Worm (Caenorhabditis elegans): Measurements from ENCODE around the gene C28C12.1.

Gene C28C12.1

ce11 chrIV:8506034-8506433 is 4.6 kb downstream of the C28C12.1 start:
- TF ChIP-seq ceh-88 (GFP tag; IDR thresholded peaks at IDR 0.05) (no peak), unc-98 (GFP tag; IDR thresholded peaks at IDR 0.05) (no peak), hlh-17 (GFP tag; optimal IDR thresholded peaks at IDR 0.05; ENCODE audit: borderline replicate concordance) (no peak), pax-3 (tag; optimal IDR thresholded peaks at IDR 0.05) (no peak), ztf-4 (tag; optimal IDR thresholded peaks at IDR 0.05) (no peak), C04F5.9 (tag; optimal IDR thresholded peaks at IDR 0.05) (no peak), Y116A8C.19 (tag; optimal IDR thresholded peaks at IDR 0.05; ENCODE audit: borderline replicate concordance) (no peak), lin-13 (GFP tag; optimal IDR thresholded peaks at IDR 0.05) (no peak), ceh-63 (GFP tag; optimal IDR thresholded peaks at IDR 0.05) (no peak), rnt-1 (tag; optimal IDR thresholded peaks at IDR 0.05) (no peak), efl-1 (optimal IDR thresholded peaks at IDR 0.05) (no peak), efl-1 (GFP tag; optimal IDR thresholded peaks at IDR 0.05 in 1 of 2) (no peak), zip-4 (GFP tag; optimal IDR thresholded peaks at IDR 0.05) (no peak), unc-130 (tag; optimal IDR thresholded peaks at IDR 0.05) (no peak), pag-3 (tag; optimal IDR thresholded peaks at IDR 0.05; ENCODE audit: borderline replicate concordance, insufficient read depth) (no peak), ama-1 (optimal IDR thresholded peaks at IDR 0.05) (no peak), tlp-1 (tag; optimal IDR thresholded peaks at IDR 0.05) (no peak), fkh-8 (tag; optimal IDR thresholded peaks at IDR 0.05) (no peak)

ce11 chrIV:8510534-8510933 is 9.1 kb downstream of the C28C12.1 start, which contains the start of gene tag-77:
Gene tag-77, minus strand, starts transcription at chrIV:8510548.
- TF ChIP-seq ceh-90 (tag; optimal IDR thresholded peaks at IDR 0.05) (no peak), unc-86 (tag; optimal IDR thresholded peaks at IDR 0.05) (no peak), egl-13 (tag; optimal IDR thresholded peaks at IDR 0.05) (no peak), lin-35 (GFP tag; optimal IDR thresholded peaks at IDR 0.05) (peak in 1 of 2 experiments; percentile 1), lin-14 (GFP tag; optimal IDR thresholded peaks at IDR 0.05) (peak; percentile 27), hlh-17 (GFP tag; optimal IDR thresholded peaks at IDR 0.05; ENCODE audit: borderline replicate concordance) (no peak), dsc-1 (tag; optimal IDR thresholded peaks at IDR 0.05) (no peak), rnt-1 (tag; optimal IDR thresholded peaks at IDR 0.05) (peak; percentile 14), hlh-4 (tag; optimal IDR thresholded peaks at IDR 0.05) (no peak), jun-1 (tag; optimal IDR thresholded peaks at IDR 0.05) (peak; percentile 32), elt-3 (tag; optimal IDR thresholded peaks at IDR 0.05) (peak in 1 of 6 experiments; percentile 2), nhr-90 (tag; optimal IDR thresholded peaks at IDR 0.05; ENCODE audit: poor library complexity) (peak; percentile 20), ets-5 (GFP tag; IDR thresholded peaks at IDR 0.05) (no peak), efl-1 (optimal IDR thresholded peaks at IDR 0.05) (peak; percentile 6 to 51), efl-1 (GFP tag; optimal IDR thresholded peaks at IDR 0.05 in 1 of 2) (no peak), ztf-4 (tag; optimal IDR thresholded peaks at IDR 0.05) (no peak), fos-1 (tag; optimal IDR thresholded peaks at IDR 0.05) (peak; percentile 84), ceh-82 (tag; optimal IDR thresholded peaks at IDR 0.05) (no peak)

ce11 chrIV:8511056-8511455 is 9.6 kb downstream of the C28C12.1 start, which contains the start of gene mes-6:
Gene mes-6, plus strand, starts transcription at chrIV:8511284.
- no peak for TF ChIP-seq lin-13 (GFP tag; optimal IDR thresholded peaks at IDR 0.05)
- peak; percentile 59 for TF ChIP-seq rnt-1 (tag; optimal IDR thresholded peaks at IDR 0.05)
- no peak for TF ChIP-seq hpl-2 (GFP tag; optimal IDR thresholded peaks at IDR 0.05)
- no peak for TF ChIP-seq unc-98 (GFP tag; IDR thresholded peaks at IDR 0.05)
- peak; percentile 33 for TF ChIP-seq skn-1 (tag; optimal IDR thresholded peaks at IDR 0.05)
- no peak for TF ChIP-seq lin-15B (tag; optimal IDR thresholded peaks at IDR 0.05)
- peak in 1 of 6 experiments; percentile 62 for TF ChIP-seq elt-3 (tag; optimal IDR thresholded peaks at IDR 0.05)
- TF ChIP-seq ceh-63 (GFP tag; optimal IDR thresholded peaks at IDR 0.05) = no peak
- TF ChIP-seq ama-1 (optimal IDR thresholded peaks at IDR 0.05) = no peak
- TF ChIP-seq lsy-2 (tag; optimal IDR thresholded peaks at IDR 0.05) = peak; percentile 68 to 77
- TF ChIP-seq nhr-90 (tag; optimal IDR thresholded peaks at IDR 0.05; ENCODE audit: poor library complexity) = no peak
- TF ChIP-seq ets-5 (GFP tag; IDR thresholded peaks at IDR 0.05) = no peak
- TF ChIP-seq snpc-4 (tag; optimal IDR thresholded peaks at IDR 0.05) = no peak
- peak; percentile 46 for TF ChIP-seq ces-1 (GFP tag; optimal IDR thresholded peaks at IDR 0.05)
- TF ChIP-seq ztf-11 (tag; optimal IDR thresholded peaks at IDR 0.05) = no peak
- peak; percentile 29 for TF ChIP-seq nhr-20 (tag; optimal IDR thresholded peaks at IDR 0.05)
- no peak for TF ChIP-seq unc-30 (tag; optimal IDR thresholded peaks at IDR 0.05)
- TF ChIP-seq aly-2 (tag; optimal IDR thresholded peaks at IDR 0.05) = no peak
- TF ChIP-seq swsn-7 (tag; optimal IDR thresholded peaks at IDR 0.05) = no peak
- no peak for TF ChIP-seq unc-86 (tag; optimal IDR thresholded peaks at IDR 0.05)
- TF ChIP-seq efl-1 (optimal IDR thresholded peaks at IDR 0.05) = peak; percentile 89
- TF ChIP-seq efl-1 (GFP tag; optimal IDR thresholded peaks at IDR 0.05 in 1 of 2) = peak; percentile 88 to 98
- peak; percentile 11 for TF ChIP-seq irx-1 (tag; optimal IDR thresholded peaks at IDR 0.05)
- no peak for TF ChIP-seq nhr-28 (tag; optimal IDR thresholded peaks at IDR 0.05)
- peak; percentile 51 for TF ChIP-seq mep-1 (tag; optimal IDR thresholded peaks at IDR 0.05)
- TF ChIP-seq nhr-12 (tag; optimal IDR thresholded peaks at IDR 0.05) = no peak
- peak; percentile 19 for TF ChIP-seq fkh-10 (GFP tag; optimal IDR thresholded peaks at IDR 0.05)
- no peak for TF ChIP-seq Y116A8C.19 (tag; optimal IDR thresholded peaks at IDR 0.05; ENCODE audit: borderline replicate concordance)
- TF ChIP-seq snu-23 (GFP tag; optimal IDR thresholded peaks at IDR 0.05) = peak; percentile 58
